Worm (Caenorhabditis elegans): ENCODE measurements around the gene clec-60.

DNA sequence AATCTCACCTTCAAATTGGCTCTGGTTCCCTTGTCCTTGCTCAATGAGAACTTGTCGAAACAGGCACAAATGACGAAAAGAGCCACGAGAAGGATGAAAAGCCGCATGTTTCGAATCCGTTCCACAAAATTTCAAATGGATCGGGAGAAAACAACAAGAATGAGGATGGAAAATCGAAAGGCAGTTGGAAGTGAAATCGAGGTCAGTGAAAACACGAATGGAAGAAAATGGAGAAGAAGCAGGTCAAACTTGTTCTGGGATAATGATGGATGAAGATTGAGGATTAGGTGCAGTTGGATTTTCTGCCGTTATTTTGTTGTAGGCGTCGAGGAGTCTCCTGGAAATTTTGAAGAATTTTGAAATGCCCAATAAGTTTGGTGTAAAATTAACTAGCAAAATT is 41.4 kb upstream of the clec-60 start:
- TF ChIP-seq tab-1 (GFP tag; IDR thresholded peaks at IDR 0.05) (no peak), med-1 (GFP tag; optimal IDR thresholded peaks at IDR 0.05; ENCODE audit: insufficient read depth) (no peak), cog-1 (tag; optimal IDR thresholded peaks at IDR 0.05) (no peak), T22C8.4 (GFP tag; IDR thresholded peaks at IDR 0.05) (no peak), ztf-29 (GFP tag; IDR thresholded peaks at IDR 0.05) (no peak), flt-1 (GFP tag; IDR thresholded peaks at IDR 0.05) (no peak), ref-1 (GFP tag; conservative IDR thresholded peaks at IDR 0.05) (no peak), ztf-23 (GFP tag; IDR thresholded peaks at IDR 0.05) (no peak), klf-2 (GFP tag; conservative IDR thresholded peaks at IDR 0.05) (no peak)

All from whole organism, midembryonic.